Fruit fly (Drosophila melanogaster): ENCODE data around the gene Naa60.

Naa60 gene

DNA sequence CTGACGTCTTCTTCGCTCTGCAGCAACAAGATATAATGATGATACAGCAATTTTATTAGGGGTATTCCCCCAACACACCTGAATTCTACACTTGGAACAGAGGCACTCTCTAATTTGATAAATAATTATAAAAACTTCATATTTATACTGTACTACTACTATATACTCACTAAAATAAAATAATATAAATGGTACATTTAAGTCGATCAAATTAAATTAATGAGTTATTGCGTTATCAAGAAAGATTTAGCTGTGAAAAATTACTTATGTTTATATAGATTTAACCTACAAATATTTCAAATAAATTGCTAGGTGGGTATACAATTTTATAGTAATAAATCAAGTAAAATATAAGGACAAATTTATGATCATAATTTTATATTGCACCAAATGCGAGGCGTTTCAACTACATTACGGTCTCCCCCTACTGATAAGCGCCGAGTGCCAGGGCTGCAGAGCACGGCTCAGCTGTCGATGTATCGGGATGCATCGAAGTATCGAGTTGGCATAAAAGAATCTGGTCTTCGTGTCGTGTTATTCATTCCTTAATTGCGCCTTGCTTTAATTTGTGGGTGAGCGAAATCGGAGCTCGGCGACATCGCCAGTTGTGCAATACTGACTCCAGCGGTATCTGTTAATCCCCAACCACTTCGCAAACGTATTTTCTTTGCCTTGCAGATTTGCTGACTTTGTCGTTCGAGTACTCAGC is 12.7 kb upstream of the Naa60 start, which contains the start of gene vsg (continued):
- TF ChIP-seq CG16815 (GFP tag; optimal IDR thresholded peaks at IDR 0.05) (peak; percentile 82), NC2α (GFP tag; optimal IDR thresholded peaks at IDR 0.05) (no peak), crol (GFP tag; IDR thresholded peaks at IDR 0.05) (no peak), CG3281 (GFP tag; optimal IDR thresholded peaks at IDR 0.05) (peak; percentile 77), Doc3 (GFP tag; IDR thresholded peaks at IDR 0.05; ENCODE audit: partially characterized antibody) (peak; percentile 55), sisA (GFP tag; IDR thresholded peaks at IDR 0.05) (peak; percentile 55; the same call in 1 of the 2 replicates), CG17612 (GFP tag; IDR thresholded peaks at IDR 0.05) (peak; percentile 49; the same call in 1 of the 2 replicates), hbn (GFP tag; IDR thresholded peaks at IDR 0.05; ENCODE audit: partially characterized antibody) (peak; percentile 64), CG15479 (GFP tag; optimal IDR thresholded peaks at IDR 0.05) (no peak), CG12219 (GFP tag; optimal IDR thresholded peaks at IDR 0.05) (no peak), Sox100B (GFP tag; optimal IDR thresholded peaks at IDR 0.05) (peak; percentile 4), PHDP (tag; optimal IDR thresholded peaks at IDR 0.05) (peak; percentile 78), ac (GFP tag; optimal IDR thresholded peaks at IDR 0.05) (no peak), insv (GFP tag; optimal IDR thresholded peaks at IDR 0.05) (peak in 1 of 2 experiments; percentile 61), NC2β (GFP tag; optimal IDR thresholded peaks at IDR 0.05) (no peak), fu2 (GFP tag; optimal IDR thresholded peaks at IDR 0.05) (no peak), CG10959 (GFP tag; IDR thresholded peaks at IDR 0.05) (no peak), ci (GFP tag; IDR thresholded peaks at IDR 0.05) (peak; percentile 16; the same call in 2 of the 3 replicates), unc-4 (GFP tag; IDR thresholded peaks at IDR 0.05; ENCODE audit: partially characterized antibody) (peak; percentile 75), CG4360 (GFP tag; IDR thresholded peaks at IDR 0.05) (0 out of 2 replicates have a peak, but pooled peaks have one; percentile 3), Dfd (GFP tag; optimal IDR thresholded peaks at IDR 0.05) (no peak), gsb (GFP tag; IDR thresholded peaks at IDR 0.05) (peak; percentile 63), pzg (GFP tag; optimal IDR thresholded peaks at IDR 0.05) (peak; percentile 61), CG6765 (GFP tag; optimal IDR thresholded peaks at IDR 0.05) (peak; percentile 64), Ets97D (GFP tag; optimal IDR thresholded peaks at IDR 0.05) (peak; percentile 29), CG17385 (GFP tag; optimal IDR thresholded peaks at IDR 0.05) (peak; percentile 83), bbx (GFP tag; IDR thresholded peaks at IDR 0.05; ENCODE audit: partially characterized antibody) (peak; percentile 96), Hmx (GFP tag; optimal IDR thresholded peaks at IDR 0.05) (no peak), CG1647 (GFP tag; optimal IDR thresholded peaks at IDR 0.05) (peak; percentile 27), cas (GFP tag; IDR thresholded peaks at IDR 0.05) (peak; percentile 29; the same call in 1 of the 2 replicates), sim (GFP tag; IDR thresholded peaks at IDR 0.05) (no peak), scrt (GFP tag; optimal IDR thresholded peaks at IDR 0.05) (peak; percentile 49), Nf-YC (tag; optimal IDR thresholded peaks at IDR 0.05) (peak; percentile 85), CG31441 (GFP tag; IDR thresholded peaks at IDR 0.05) (peak; percentile 94), CG34422 (GFP tag; IDR thresholded peaks at IDR 0.05) (peak; percentile 44), CTCF (GFP tag; optimal IDR thresholded peaks at IDR 0.05) (peak; percentile 0), Jarid2 (GFP tag; optimal IDR thresholded peaks at IDR 0.05) (no peak), sima (GFP tag; optimal IDR thresholded peaks at IDR 0.05) (no peak), lov (optimal IDR thresholded peaks at IDR 0.05) (no peak), lov (GFP tag; IDR thresholded peaks at IDR 0.05) (peak; percentile 59; the same call in 1 of the 3 replicates), CG7745 (tag; optimal IDR thresholded peaks at IDR 0.05) (no peak), corto (GFP tag; optimal IDR thresholded peaks at IDR 0.05) (no peak), bab2 (GFP tag; optimal IDR thresholded peaks at IDR 0.05) (peak; percentile 35), CG12236 (GFP tag; optimal IDR thresholded peaks at IDR 0.05) (no peak), CG13624 (GFP tag; optimal IDR thresholded peaks at IDR 0.05) (peak; percentile 78), lmd (GFP tag; IDR thresholded peaks at IDR 0.05) (peak; percentile 74), emc (GFP tag; optimal IDR thresholded peaks at IDR 0.05) (peak; percentile 15), CG9876 (GFP tag; optimal IDR thresholded peaks at IDR 0.05) (no peak), Aef1 (GFP tag; IDR thresholded peaks at IDR 0.05) (peak; percentile 55; the same call in 2 of the 3 replicates), otp (GFP tag; IDR thresholded peaks at IDR 0.05) (no peak), dmrt11E (tag; optimal IDR thresholded peaks at IDR 0.05) (peak; percentile 83)
